Worm (Caenorhabditis elegans) whole organism, dauer: ENCODE measurements around the gene Y57G11A.4.

ENCODE experiments used
- unc-62 ChIP-seq: sonication (generic microtip); optimal IDR thresholded peaks from 2 replicates; lab custom pipeline; 2017; ENCODE audit warnings: missing biosample characterization, missing genetic modification reagents, missing genetic modification characterization

Gene Y57G11A.4

DNA sequence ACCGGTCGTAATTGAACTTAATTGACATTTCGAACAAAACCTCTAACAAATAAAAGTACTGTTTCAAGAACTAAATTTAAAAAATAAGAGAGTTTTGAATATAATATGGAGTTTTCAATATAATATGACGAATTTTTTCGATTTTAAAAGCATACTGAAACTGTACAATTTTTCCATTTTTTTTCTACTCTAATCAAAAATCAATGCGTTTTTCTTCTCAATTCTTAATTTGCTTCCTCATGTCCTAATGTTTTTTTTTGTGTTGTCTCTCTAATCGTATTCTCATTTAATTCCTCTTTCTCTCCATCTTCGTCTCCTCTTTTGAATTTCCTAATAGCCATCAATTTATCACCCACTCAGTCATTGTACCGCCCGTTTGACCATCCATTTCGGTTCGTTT, at the start of gene Y57G11A.4:
TSS of gene Y57G11A.4 (plus strand) at position 301 of the 400 bp plus-strand sequence.
- no peak for TF ChIP-seq unc-62 (GFP tag; lab: Kevin White, UChicago)

DNA sequence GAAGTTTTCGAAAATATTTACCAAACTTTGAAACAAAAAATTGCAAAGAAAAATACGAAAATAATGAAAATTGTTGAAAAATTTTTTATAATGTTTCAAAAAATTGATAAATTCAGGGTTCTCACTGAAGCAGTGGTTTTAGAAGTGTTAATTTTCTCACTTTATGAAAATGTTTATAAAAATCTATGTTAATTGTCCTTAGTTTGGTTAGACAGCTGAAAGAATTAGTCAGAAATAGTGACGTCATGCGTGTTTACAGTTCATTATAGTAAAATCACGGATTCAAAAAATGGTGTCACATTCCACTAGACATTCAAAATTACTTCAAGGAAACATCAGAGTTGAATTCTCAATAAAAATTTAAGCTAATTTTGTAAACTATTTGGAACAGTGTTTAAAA, 46.2 kb upstream of the Y57G11A.4 start:
- no peak for TF ChIP-seq unc-62 (GFP tag; lab: Kevin White, UChicago)

DNA sequence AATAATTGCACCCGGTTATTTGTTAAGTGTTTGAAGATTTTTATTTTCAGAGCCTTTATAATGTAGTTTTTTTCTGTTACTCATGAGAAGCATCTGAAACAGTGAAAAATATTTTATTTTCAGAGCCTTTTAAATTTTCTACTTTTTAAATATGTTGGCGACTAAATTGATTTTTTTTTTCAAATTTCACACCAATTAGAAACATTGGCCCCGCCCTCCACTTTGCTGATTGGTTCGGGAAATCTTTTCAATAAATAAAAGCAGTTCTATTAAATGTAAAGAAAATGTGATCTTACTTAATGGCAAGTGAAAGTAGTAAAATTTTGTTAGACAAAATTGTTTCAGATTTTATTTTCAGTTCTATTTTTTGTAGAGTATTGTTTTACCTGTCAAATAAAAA, 44.7 kb upstream of the Y57G11A.4 start:
- TF ChIP-seq unc-62 (GFP tag; lab: Kevin White, UChicago), result no peak

DNA sequence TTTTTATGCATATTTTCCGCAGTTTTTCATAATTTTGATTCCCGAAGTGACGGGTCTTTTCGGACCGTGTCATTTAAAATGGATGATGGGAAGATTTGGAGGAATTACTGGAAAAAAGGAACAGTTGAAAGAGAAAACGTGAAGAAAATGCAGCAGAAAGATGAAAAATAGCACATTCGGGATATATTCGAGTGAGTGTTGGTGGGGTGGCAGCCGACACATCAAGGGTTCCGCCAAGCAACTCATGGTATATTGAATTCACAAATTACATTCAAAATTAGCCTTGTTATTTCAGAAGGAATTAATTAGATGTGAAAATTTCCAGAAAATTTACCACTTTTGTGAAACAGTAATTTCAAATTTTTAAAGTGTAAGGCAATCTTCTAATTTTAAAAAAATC, 38.0 kb upstream of the Y57G11A.4 start, which contains the start of gene tra-3:
TSS of gene tra-3 (minus strand) at position 107 of the 400 bp plus-strand sequence.
- TF ChIP-seq unc-62 (GFP tag; lab: Kevin White, UChicago), result no peak

DNA sequence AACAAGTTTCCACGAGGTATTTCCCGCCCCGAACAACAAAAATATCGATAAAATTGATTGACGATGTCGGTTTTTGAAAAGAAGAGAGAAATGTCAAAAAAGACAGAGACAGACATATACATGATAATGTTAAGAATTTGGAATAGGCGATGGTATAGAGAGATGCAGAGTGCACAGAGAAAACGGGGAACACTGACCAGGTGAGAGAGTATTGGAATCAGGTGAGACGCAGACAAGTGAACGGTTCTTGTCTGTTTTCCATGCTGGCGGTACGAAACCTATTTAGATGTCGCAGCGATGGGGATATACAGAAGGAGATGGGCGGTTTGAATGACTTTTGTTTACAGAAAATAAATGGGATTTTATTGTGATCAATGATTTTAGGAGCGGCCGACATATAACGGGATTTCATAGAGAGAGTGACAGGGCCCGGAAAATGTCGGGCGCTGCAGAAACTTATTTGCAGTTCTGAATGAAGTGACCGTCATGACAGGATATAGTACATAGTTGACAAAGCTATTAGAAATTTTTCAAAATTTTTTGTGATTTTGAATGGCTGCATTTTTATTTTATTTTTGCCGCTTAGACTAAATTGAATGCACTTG, 36.8 kb upstream of the Y57G11A.4 start:
- TF ChIP-seq unc-62 (GFP tag; lab: Kevin White, UChicago), result no peak

DNA sequence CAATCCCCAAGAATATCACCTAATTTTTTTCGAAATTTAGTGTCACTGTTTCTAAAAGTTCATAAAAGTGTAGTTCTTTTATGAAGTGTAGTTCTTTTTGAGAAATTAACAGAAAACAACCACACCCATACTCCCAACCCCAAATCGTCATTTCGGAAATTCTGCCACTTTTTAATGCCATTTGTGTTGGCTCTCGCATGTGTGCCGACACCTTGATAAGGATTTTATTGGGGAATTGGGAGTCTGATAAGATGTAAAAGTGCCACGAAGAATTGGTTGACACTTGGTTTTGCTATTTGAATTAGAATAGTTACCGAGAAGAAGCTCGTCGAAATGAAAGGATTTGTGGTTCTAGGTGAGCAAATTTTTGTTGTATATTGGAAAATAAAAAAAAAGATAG, 25.4 kb upstream of the Y57G11A.4 start, which contains the start of gene nspg-9:
TSS of gene nspg-9 (plus strand) at position 234 of the 400 bp plus-strand sequence.
- no peak for TF ChIP-seq unc-62 (GFP tag; lab: Kevin White, UChicago)

DNA sequence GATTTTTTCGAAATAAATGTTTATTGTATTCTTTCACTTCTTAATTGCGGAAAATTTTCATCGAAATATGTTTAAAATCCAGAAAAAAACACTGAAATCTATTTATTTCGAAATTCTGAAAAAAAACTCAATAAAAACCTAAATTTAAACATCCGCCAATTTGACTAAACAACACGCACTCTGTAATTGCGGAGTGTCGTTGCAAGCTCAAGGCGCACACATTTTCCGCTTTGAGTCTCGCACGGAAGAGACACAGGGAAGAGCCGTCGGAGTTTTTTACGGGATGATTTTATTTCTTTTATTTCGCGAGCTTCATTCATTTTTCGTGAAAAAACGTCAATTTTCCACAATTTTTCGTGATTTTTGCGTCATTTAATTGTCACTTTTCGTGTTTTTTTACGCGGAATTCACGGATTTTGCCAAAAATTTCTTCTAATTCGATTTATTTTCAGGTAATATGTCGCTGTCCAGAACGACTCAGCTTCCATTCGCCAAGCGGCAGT, 18.0 kb upstream of the Y57G11A.4 start, which contains the start of gene dld-1:
TSS of gene dld-1 (plus strand) at position 453 of the 503 bp plus-strand sequence.
- TF ChIP-seq unc-62 (GFP tag; lab: Kevin White, UChicago), result no peak

DNA sequence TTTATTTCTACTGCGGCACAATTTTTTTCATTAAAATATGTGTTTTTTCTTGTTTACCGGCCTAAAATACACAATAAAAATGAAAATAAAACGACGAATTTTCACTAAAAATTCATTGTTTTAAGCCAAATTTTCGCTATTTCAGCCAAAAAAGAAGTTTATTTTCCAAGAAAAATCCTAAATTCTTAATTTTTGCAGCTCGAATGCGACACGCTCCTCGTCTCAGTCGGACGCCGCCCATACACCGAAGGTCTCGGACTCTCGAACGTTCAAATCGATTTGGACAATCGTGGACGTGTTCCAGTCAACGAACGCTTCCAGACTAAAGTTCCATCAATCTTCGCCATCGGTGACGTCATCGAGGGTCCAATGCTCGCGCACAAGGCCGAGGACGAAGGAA, 16.0 kb upstream of the Y57G11A.4 start:
- no peak for TF ChIP-seq unc-62 (GFP tag; lab: Kevin White, UChicago)

DNA sequence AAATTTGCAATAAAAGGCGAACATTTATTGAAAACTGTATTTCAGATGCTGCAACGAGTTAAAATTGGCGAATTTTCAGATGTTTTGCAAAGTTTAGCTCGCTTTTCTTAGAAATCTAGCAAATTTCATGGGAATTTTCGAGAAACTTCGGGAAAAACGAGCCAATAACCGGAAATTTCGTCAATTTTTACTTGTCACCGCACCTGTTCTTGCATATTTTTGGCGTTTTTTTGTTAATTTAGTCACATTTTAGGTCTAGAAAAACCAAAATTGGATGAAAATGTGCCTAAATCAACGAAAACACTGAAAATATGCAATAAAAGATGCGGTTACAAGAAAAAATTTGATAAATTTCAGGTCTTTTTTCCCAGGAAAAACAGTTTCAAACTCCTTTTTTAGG, 15.2 kb upstream of the Y57G11A.4 start:
- TF ChIP-seq unc-62 (GFP tag; lab: Kevin White, UChicago), result no peak

DNA sequence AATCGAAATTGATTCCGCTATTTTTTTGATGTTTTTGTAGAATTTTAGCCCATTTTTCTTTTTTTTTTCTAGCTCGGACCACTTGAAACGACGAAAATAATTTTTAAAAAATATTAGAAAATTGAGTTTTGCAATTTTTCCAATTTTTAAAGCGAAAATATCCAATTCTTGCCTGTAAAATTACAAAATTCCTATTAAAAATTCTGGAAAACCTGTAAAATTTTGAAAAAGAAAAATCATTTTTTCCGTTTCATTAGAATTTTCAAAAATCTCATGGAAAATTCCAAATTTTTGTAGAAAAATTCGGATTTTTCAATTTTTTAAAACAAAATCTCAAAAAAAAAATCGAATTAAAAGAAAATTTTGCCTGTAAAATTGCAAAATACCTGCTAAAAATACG, 13.1 kb upstream of the Y57G11A.4 start:
- TF ChIP-seq unc-62 (GFP tag; lab: Kevin White, UChicago), result no peak

DNA sequence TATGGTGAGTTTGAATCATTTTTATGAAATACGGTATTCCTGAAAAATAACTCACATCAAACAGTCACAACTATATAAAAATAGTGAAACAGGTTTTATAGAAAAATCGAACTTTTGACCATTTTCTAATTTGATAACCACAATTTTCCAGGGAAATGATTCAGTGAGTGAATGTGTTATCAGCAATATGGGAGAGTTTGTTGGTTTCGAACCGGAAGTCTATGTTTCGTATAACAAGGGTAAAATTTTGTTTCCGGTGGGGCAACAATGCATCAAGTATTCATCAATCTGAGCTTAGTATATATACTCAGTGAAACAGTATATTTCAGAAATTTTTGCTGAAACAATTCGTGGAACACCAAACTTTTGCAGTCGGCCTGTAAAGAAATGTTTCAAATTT, 1.3 kb downstream of the Y57G11A.4 start:
- no peak for TF ChIP-seq unc-62 (GFP tag; lab: Kevin White, UChicago)

DNA sequence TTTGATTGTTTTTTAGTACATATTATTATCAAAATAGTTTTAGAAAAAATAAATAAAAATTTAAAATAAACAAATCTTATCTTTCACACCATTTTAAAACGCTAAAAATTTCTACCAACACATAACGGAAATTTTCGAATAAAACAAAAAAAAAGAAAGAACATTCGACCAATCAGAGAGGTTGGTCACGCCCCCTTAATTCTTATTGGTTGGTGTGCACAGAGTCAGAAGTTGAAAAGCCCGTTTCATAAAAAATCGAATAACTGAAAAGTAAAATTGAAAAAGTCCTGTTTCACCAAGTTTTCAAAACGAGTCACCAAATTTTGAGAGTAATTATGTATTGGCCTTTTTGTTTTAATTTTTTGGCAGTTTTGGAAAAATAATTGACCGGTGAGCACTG, 9.1 kb downstream of the Y57G11A.4 start:
- no peak for TF ChIP-seq unc-62 (GFP tag; lab: Kevin White, UChicago)

DNA sequence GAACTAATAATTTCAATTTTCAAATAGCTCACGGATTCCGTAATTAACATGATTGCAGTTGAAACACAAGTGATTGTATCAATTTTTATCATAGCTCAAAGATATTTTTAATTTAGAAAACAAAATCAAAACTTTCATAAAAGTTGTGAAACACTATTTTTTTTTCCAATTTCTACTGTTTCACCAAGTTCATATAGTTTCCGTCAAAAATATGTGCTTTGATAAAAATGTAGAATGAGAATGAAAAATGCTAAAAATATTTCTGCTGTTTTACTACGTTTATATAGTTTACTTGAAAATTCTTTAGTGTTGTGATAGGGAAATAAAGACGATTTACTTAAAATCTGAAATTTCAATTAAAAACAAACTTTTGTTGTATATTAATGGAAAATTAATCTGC, 13.4 kb downstream of the Y57G11A.4 start:
- TF ChIP-seq unc-62 (GFP tag; lab: Kevin White, UChicago), result no peak

DNA sequence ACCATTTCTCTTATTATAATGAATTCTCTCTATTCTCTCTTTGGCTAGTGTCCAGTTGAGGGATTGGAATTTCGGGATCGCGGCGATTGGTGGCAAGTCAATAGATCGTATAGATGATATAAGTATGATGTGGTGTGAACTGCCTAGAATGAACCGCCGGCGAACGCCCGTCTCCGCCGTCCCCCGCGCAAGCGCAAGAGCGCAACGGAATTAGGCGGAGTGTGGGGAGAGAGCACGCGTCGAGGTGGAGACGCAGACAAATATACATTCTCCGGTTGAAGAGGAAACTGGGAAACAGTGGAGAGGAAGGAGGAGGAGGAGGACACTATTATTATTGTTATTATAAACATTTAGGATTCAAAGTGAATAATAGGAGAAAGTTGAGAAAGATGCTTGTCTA, 14.4 kb downstream of the Y57G11A.4 start:
- no peak for TF ChIP-seq unc-62 (GFP tag; lab: Kevin White, UChicago)

DNA sequence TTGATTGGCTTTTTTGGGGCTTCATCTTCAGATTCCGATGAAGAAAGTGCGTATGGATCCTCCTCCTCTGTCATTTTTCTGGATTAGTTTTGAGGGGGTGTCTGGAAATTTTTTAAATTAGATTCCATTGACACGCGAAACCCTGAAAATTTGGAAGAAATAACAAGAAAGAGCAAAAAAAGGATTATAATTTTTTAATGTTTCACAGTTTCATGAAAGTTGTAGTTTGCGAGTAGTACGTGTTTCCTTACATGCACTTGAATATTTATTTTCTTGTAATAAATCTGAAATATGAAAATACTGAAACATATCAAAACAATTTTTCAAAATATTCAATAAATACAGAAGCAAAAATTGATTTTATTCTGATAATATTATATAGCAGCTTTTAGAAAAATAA, 23.0 kb downstream of the Y57G11A.4 start, which contains the start of gene tag-273:
TSS of gene tag-273 (minus strand) at position 101 of the 400 bp plus-strand sequence.
- TF ChIP-seq unc-62 (GFP tag; lab: Kevin White, UChicago), result no peak

DNA sequence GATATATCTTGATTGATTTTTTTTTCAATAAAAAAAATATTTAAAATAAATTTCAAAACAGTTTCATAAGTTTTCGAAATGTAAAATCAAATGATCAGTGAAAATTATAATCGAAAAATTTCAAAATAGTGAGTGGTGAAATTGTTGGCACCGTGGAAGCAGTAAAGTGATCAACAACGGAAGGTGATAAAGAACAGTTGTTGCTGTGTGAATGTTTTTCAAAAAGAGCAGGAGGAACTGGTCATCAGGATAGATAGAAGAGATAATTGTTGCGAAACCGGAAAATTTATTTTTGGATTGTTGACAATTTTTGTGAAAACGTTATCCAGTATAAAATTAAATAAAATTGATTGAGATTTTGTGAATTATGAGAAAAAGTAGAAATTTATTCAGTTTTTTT, 24.0 kb downstream of the Y57G11A.4 start:
- no peak for TF ChIP-seq unc-62 (GFP tag; lab: Kevin White, UChicago)

DNA sequence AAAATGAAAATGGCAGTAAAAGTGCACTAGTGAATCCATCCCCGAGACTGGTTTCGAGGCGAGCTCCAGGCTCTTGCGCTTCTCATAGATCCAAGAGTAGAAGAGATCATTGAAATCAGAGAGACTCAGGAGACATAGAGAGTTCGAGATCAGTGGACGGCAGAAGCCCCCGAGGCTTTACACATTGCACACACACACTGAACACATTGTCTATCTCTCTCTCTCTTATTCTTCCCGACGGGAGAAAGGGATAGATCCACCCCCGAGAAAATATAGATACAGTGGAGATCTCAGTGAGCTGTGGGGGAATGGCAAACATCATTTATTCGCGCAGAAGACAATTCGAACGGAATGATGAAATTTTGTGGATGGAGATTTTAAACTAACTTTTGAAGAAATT, 24.9 kb downstream of the Y57G11A.4 start:
- TF ChIP-seq unc-62 (GFP tag; lab: Kevin White, UChicago), result no peak
